Fruit fly (Drosophila melanogaster): ENCODE results near the gene CG46459.

DNA sequence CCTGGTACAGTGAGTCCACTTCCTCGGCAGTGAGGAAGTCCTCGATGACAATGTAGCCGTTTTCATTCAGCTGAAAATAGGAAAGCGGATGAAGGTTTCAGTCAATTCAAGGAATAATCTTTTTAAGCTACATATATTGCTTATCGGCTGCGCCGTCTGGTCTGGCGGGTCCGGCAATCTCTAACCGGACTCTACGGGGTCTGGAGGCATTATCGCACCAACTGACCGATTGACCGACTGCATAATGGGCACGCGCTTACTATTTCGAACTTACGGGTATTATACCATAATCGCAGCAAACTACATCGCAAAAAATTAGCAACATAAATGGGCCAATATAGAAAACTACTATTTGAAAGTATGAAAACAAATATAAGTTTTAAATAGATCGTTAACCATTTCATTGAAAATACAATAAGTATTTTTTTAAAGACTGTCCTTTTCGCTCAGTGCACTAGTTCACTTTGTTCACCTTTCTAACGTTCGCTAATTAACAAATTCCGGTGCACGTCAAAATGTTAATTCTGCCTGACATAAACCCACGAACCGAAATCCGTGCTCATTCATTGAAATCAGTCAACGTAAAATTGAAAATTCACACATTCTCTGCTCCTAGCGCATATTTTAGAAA, 17.4 kb upstream of the CG46459 start:
- TF ChIP-seq usp (GFP tag; optimal IDR thresholded peaks at IDR 0.05) (no peak), psq (optimal IDR thresholded peaks at IDR 0.05) (no peak), CG8478 (optimal IDR thresholded peaks at IDR 0.05) (no peak)

Measured in whole organism.